Fruit fly (Drosophila melanogaster): ENCODE measurements around the gene Boh1.
A peak's percentile ranks its signal among the peaks of the same experiment; 100 is the strongest.

Gene Boh1

dm6 chr3R:27922673-27923175 lies 3.5 kb upstream of the Boh1 start, which contains the start of gene RpL4:
Gene RpL4 (plus strand): TSS chr3R:27922821.
- peak; percentile 6; the same call in 1 of the 3 replicates for TF ChIP-seq fd96Ca (GFP tag; IDR thresholded peaks at IDR 0.05)
- TF ChIP-seq CG15710 (tag; optimal IDR thresholded peaks at IDR 0.05): peak; percentile 65
- no peak for TF ChIP-seq CG10348 (GFP tag; IDR thresholded peaks at IDR 0.05)
- no peak for TF ChIP-seq EcR (GFP tag; optimal IDR thresholded peaks at IDR 0.05)
- TF ChIP-seq Snoo (tag; optimal IDR thresholded peaks at IDR 0.05): peak; percentile 92
- TF ChIP-seq Ets98B (GFP tag; IDR thresholded peaks at IDR 0.05): peak; percentile 59
- peak; percentile 47 for TF ChIP-seq CG8159 (tag; optimal IDR thresholded peaks at IDR 0.05)
- no peak for TF ChIP-seq CG17806 (tag; optimal IDR thresholded peaks at IDR 0.05)
- no peak for TF ChIP-seq CG14655 (GFP tag; optimal IDR thresholded peaks at IDR 0.05)
- peak; percentile 85 for TF ChIP-seq CG4496 (GFP tag; IDR thresholded peaks at IDR 0.05)
- TF ChIP-seq CG9948 (tag; optimal IDR thresholded peaks at IDR 0.05): peak; percentile 3
- peak; percentile 80 for TF ChIP-seq CG34367 (tag; optimal IDR thresholded peaks at IDR 0.05)
- TF ChIP-seq D1 (tag; optimal IDR thresholded peaks at IDR 0.05): no peak
- peak; percentile 62; the same call in 1 of the 2 replicates for TF ChIP-seq rn (GFP tag; IDR thresholded peaks at IDR 0.05)
- peak; percentile 40 for TF ChIP-seq Pif1B (GFP tag; optimal IDR thresholded peaks at IDR 0.05)
- no peak for TF ChIP-seq CG8301 (tag; optimal IDR thresholded peaks at IDR 0.05)
- peak; percentile 67; the same call in 1 of the 2 replicates for TF ChIP-seq CG12605 (GFP tag; IDR thresholded peaks at IDR 0.05)
- TF ChIP-seq Pif1A (GFP tag; optimal IDR thresholded peaks at IDR 0.05): peak; percentile 76
- no peak for TF ChIP-seq CG13204 (GFP tag; optimal IDR thresholded peaks at IDR 0.05)
- TF ChIP-seq CG32121 (GFP tag; IDR thresholded peaks at IDR 0.05): 0 out of 2 replicates have a peak, but pooled peaks have one; percentile 40
- TF ChIP-seq gl (tag; optimal IDR thresholded peaks at IDR 0.05): peak; percentile 8

- no peak for TF ChIP-seq CG14655 (GFP tag; optimal IDR thresholded peaks at IDR 0.05)
- TF ChIP-seq rn (GFP tag; IDR thresholded peaks at IDR 0.05): no peak
- no peak for TF ChIP-seq Ets98B (GFP tag; IDR thresholded peaks at IDR 0.05)
- no peak for TF ChIP-seq CG17806 (tag; optimal IDR thresholded peaks at IDR 0.05)
- no peak for TF ChIP-seq gl (tag; optimal IDR thresholded peaks at IDR 0.05)
- TF ChIP-seq CG10348 (GFP tag; IDR thresholded peaks at IDR 0.05): no peak
- no peak for TF ChIP-seq CG15710 (tag; optimal IDR thresholded peaks at IDR 0.05)
- no peak for TF ChIP-seq CG9948 (tag; optimal IDR thresholded peaks at IDR 0.05)
- no peak for TF ChIP-seq EcR (GFP tag; optimal IDR thresholded peaks at IDR 0.05)
- no peak for TF ChIP-seq CG8159 (tag; optimal IDR thresholded peaks at IDR 0.05)
- TF ChIP-seq Snoo (tag; optimal IDR thresholded peaks at IDR 0.05): no peak
- TF ChIP-seq CG8301 (tag; optimal IDR thresholded peaks at IDR 0.05): no peak
- TF ChIP-seq Pif1B (GFP tag; optimal IDR thresholded peaks at IDR 0.05): no peak
- no peak for TF ChIP-seq CG32121 (GFP tag; IDR thresholded peaks at IDR 0.05)
- TF ChIP-seq CG4496 (GFP tag; IDR thresholded peaks at IDR 0.05): no peak
- TF ChIP-seq D1 (tag; optimal IDR thresholded peaks at IDR 0.05): no peak
Observed at dm6 chr3R:27921982-27922672, 2.9 kb upstream of the Boh1 start, which contains the start of gene BCAS2. Gene BCAS2 (minus strand): TSS chr3R:27922356.

dm6 chr3R:27920883-27921282 lies 1.6 kb upstream of the Boh1 start, which contains the start of gene CG12259:
Gene CG12259 (minus strand): TSS chr3R:27921089.
- TF ChIP-seq Pif1A (GFP tag; optimal IDR thresholded peaks at IDR 0.05) (no peak), Ets98B (GFP tag; IDR thresholded peaks at IDR 0.05) (no peak), gl (tag; optimal IDR thresholded peaks at IDR 0.05) (no peak), CG15710 (tag; optimal IDR thresholded peaks at IDR 0.05) (no peak), CG34367 (tag; optimal IDR thresholded peaks at IDR 0.05) (no peak), rn (GFP tag; IDR thresholded peaks at IDR 0.05) (no peak), CG4496 (GFP tag; IDR thresholded peaks at IDR 0.05) (no peak), CG8301 (tag; optimal IDR thresholded peaks at IDR 0.05) (no peak), CG8159 (tag; optimal IDR thresholded peaks at IDR 0.05) (no peak), Snoo (tag; optimal IDR thresholded peaks at IDR 0.05) (no peak), CG13204 (GFP tag; optimal IDR thresholded peaks at IDR 0.05) (no peak), fd96Ca (GFP tag; IDR thresholded peaks at IDR 0.05) (no peak), CG10348 (GFP tag; IDR thresholded peaks at IDR 0.05) (no peak), Pif1B (GFP tag; optimal IDR thresholded peaks at IDR 0.05) (no peak), CG9948 (tag; optimal IDR thresholded peaks at IDR 0.05) (no peak), CG12605 (GFP tag; IDR thresholded peaks at IDR 0.05) (no peak), CG32121 (GFP tag; IDR thresholded peaks at IDR 0.05) (no peak)

- TF ChIP-seq CG17806 (tag; optimal IDR thresholded peaks at IDR 0.05) (peak; percentile 12), Pif1B (GFP tag; optimal IDR thresholded peaks at IDR 0.05) (peak; percentile 43), CG15710 (tag; optimal IDR thresholded peaks at IDR 0.05) (peak; percentile 55), CG13204 (GFP tag; optimal IDR thresholded peaks at IDR 0.05) (no peak), CG9948 (tag; optimal IDR thresholded peaks at IDR 0.05) (peak; percentile 4), rn (GFP tag; IDR thresholded peaks at IDR 0.05) (no peak), CG8159 (tag; optimal IDR thresholded peaks at IDR 0.05) (peak; percentile 53), Snoo (tag; optimal IDR thresholded peaks at IDR 0.05) (peak; percentile 44), CG4496 (GFP tag; IDR thresholded peaks at IDR 0.05) (0 out of 3 replicates have a peak, but pooled peaks have one; percentile 34), CG14655 (GFP tag; optimal IDR thresholded peaks at IDR 0.05) (no peak)
Observed at dm6 chr3R:27916355-27917019, 2.8 kb downstream of the Boh1 start, which contains the start of the genes CG5003 and mRpS22. Gene CG5003 (minus strand): TSS chr3R:27916516. Gene mRpS22 (plus strand): TSS chr3R:27916908.

dm6 chr3R:27912147-27912546 lies 7.1 kb downstream of the Boh1 start, which contains the start of gene mil:
Gene mil (plus strand): TSS chr3R:27912447.
- TF ChIP-seq CG12605 (GFP tag; IDR thresholded peaks at IDR 0.05): no peak
- no peak for TF ChIP-seq Pif1A (GFP tag; optimal IDR thresholded peaks at IDR 0.05)
- no peak for TF ChIP-seq CG15710 (tag; optimal IDR thresholded peaks at IDR 0.05)
- no peak for TF ChIP-seq CG4496 (GFP tag; IDR thresholded peaks at IDR 0.05)
- TF ChIP-seq CG32121 (GFP tag; IDR thresholded peaks at IDR 0.05): no peak
- no peak for TF ChIP-seq D1 (tag; optimal IDR thresholded peaks at IDR 0.05)
- no peak for TF ChIP-seq CG10348 (GFP tag; IDR thresholded peaks at IDR 0.05)
- no peak for TF ChIP-seq Pif1B (GFP tag; optimal IDR thresholded peaks at IDR 0.05)
- TF ChIP-seq gl (tag; optimal IDR thresholded peaks at IDR 0.05): no peak
- TF ChIP-seq CG34367 (tag; optimal IDR thresholded peaks at IDR 0.05): no peak
- TF ChIP-seq rn (GFP tag; IDR thresholded peaks at IDR 0.05): no peak
- no peak for TF ChIP-seq CG17806 (tag; optimal IDR thresholded peaks at IDR 0.05)
- no peak for TF ChIP-seq fd96Ca (GFP tag; IDR thresholded peaks at IDR 0.05)
